Worm (Caenorhabditis elegans) whole organism, L4 larva: ENCODE data around the gene F56C3.7.

Experiments used
- Y75B8A.6 ChIP-seq: fragments of 200-800 bp; sonication (Bioruptor generic); IDR thresholded peaks from 2 replicates; pipeline ENCODE4 v1.3.6; 2022; ENCODE audit warnings: missing genetic modification reagents, missing genetic modification characterization, missing compliant biosample characterization
- aly-2 ChIP-seq: sonication (generic microtip); optimal IDR thresholded peaks from 2 replicates; lab custom pipeline; 2018; ENCODE audit warnings: missing biosample characterization, missing genetic modification characterization
- ama-1 ChIP-seq: fragments of 150-350 bp; optimal IDR thresholded peaks from 2 replicates; lab custom pipeline; 2014; ENCODE audit warnings: inconsistent platforms, mixed read lengths
- lin-38 ChIP-seq: fragments of 200-800 bp; sonication (Bioruptor generic); IDR thresholded peaks from 2 replicates; pipeline ENCODE4 v1.3.6; 2022; ENCODE audit warnings: missing genetic modification reagents, missing genetic modification characterization, missing compliant biosample characterization
- lin-39 ChIP-seq: fragments of 150-350 bp; optimal IDR thresholded peaks from 2 replicates; lab custom pipeline; 2014; ENCODE audit warnings: missing biosample characterization, missing genetic modification reagents, missing genetic modification characterization
- nhr-11 ChIP-seq: fragments of 150-350 bp; optimal IDR thresholded peaks from 2 replicates; lab custom pipeline; 2014; ENCODE audit warnings: missing biosample characterization, missing genetic modification characterization
- php-3 ChIP-seq: fragments of 200-800 bp; sonication (Bioruptor generic); IDR thresholded peaks from 2 replicates; pipeline ENCODE4 v1.3.6; 2022; ENCODE audit warnings: missing genetic modification reagents, missing genetic modification characterization, missing compliant biosample characterization
- spr-1 ChIP-seq: sonication (generic microtip); optimal IDR thresholded peaks from 2 replicates; lab custom pipeline; 2016; ENCODE audit warnings: mild to moderate bottlenecking, missing genetic modification characterization, missing compliant biosample characterization

DNA sequence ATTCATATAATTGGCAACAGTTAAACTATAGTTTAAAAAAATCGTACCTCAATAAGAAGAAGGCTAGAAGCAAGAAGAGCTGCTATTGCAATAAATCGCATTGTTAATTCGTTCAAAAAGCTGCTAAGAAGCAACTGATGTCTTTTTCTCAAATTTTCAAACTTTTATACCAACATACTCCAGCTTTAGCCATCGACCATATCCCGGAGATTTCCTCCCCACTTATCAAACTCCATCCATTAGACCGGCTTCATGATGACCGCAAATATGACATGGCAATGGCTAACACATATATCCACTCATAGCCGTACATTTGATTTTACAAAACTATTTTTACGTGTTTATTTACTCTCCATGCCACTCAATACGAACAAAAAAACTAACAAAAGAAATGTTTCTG, 40.0 kb upstream of the F56C3.7 start, which contains the start of gene abu-2:
- TF ChIP-seq aly-2 (tag; lab: Kevin White, UChicago) (no peak), lin-39 (tag; lab: Kevin White, UChicago) (no peak), php-3 (GFP tag; lab: Robert Waterston, UW) (no peak), spr-1 (tag; lab: Kevin White, UChicago) (no peak), ama-1 (lab: Kevin White, UChicago) (no peak), nhr-11 (tag; lab: Kevin White, UChicago) (no peak), Y75B8A.6 (GFP tag; lab: Robert Waterston, UW) (no peak), lin-38 (GFP tag; lab: Robert Waterston, UW) (no peak)
